Fruit fly (Drosophila melanogaster) whole organism, embryonic: ENCODE measurements around the gene CG7810.
A peak's percentile ranks its signal among the peaks of the same experiment; 100 is the strongest.

Experiments used
- Asciz ChIP-seq: fragments of 200-800 bp; sonication (Bioruptor generic); optimal IDR thresholded peaks from 2 replicates; lab custom pipeline; 2017; ENCODE audit warnings: missing biosample characterization, mild to moderate bottlenecking, missing genetic modification characterization, missing genetic modification reagents
- Atf6 ChIP-seq: fragments of 200-800 bp; sonication (Bioruptor generic); IDR thresholded peaks from 2 replicates; pipeline ENCODE4 v1.3.6; 2022; ENCODE audit warnings: missing biosample characterization, missing genetic modification characterization
- Bgb ChIP-seq: fragments of 200-800 bp; sonication (Bioruptor generic); IDR thresholded peaks from 2 replicates; pipeline ENCODE4 v1.3.6; 2022; ENCODE audit warnings: missing biosample characterization, missing genetic modification characterization; ENCODE audit not compliant: partially characterized antibody
- Bteb2 ChIP-seq: fragments of 200-800 bp; sonication (Bioruptor generic); optimal IDR thresholded peaks from 2 replicates; lab custom pipeline; 2016; ENCODE audit warnings: missing biosample characterization, missing genetic modification characterization
- CG10209 ChIP-seq: fragments of 200-800 bp; sonication (Bioruptor generic); optimal IDR thresholded peaks from 3 replicates; lab custom pipeline; 2017; ENCODE audit warnings: missing biosample characterization, mild to moderate bottlenecking, missing genetic modification characterization, missing genetic modification reagents
- CG10543 ChIP-seq: fragments of 200-800 bp; sonication (Bioruptor generic); optimal IDR thresholded peaks from 3 replicates; lab custom pipeline; 2017; ENCODE audit warnings: missing biosample characterization, mild to moderate bottlenecking, missing genetic modification characterization, moderate library complexity
- CG10979 ChIP-seq: fragments of 200-800 bp; sonication (Bioruptor generic); optimal IDR thresholded peaks from 2 replicates; lab custom pipeline; 2018; ENCODE audit warnings: missing biosample characterization, mild to moderate bottlenecking, missing genetic modification characterization, moderate library complexity
- CG11398 ChIP-seq: fragments of 200-800 bp; sonication (Bioruptor generic); optimal IDR thresholded peaks from 2 replicates; lab custom pipeline; 2016; ENCODE audit warnings: missing biosample characterization, missing genetic modification characterization
- CG15514 ChIP-seq: fragments of 200-800 bp; sonication (Bioruptor generic); optimal IDR thresholded peaks from 3 replicates; lab custom pipeline; 2017; ENCODE audit warnings: missing biosample characterization, missing genetic modification characterization, mild to moderate bottlenecking, moderate library complexity, missing genetic modification reagents
- CG15601 ChIP-seq: fragments of 200-800 bp; sonication (Bioruptor generic); optimal IDR thresholded peaks from 3 replicates; lab custom pipeline; 2019; ENCODE audit warnings: missing biosample characterization, mild to moderate bottlenecking, missing genetic modification characterization, moderate library complexity
- CG17612 ChIP-seq: fragments of 200-800 bp; sonication (Bioruptor generic); IDR thresholded peaks from 2 replicates; pipeline ENCODE4 v1.3.6; 2022; ENCODE audit warnings: missing biosample characterization, missing genetic modification characterization
- CG18476 ChIP-seq: fragments of 200-800 bp; sonication (Bioruptor generic); optimal IDR thresholded peaks from 2 replicates; lab custom pipeline; 2016; ENCODE audit warnings: missing biosample characterization, mild to moderate bottlenecking, missing genetic modification characterization
- CG3407 ChIP-seq: fragments of 200-800 bp; sonication (Bioruptor generic); optimal IDR thresholded peaks from 2 replicates; lab custom pipeline; 2018; ENCODE audit warnings: missing biosample characterization, mild to moderate bottlenecking, missing genetic modification characterization
- CG34422 ChIP-seq: fragments of 200-800 bp; sonication (Bioruptor generic); IDR thresholded peaks from 3 replicates; pipeline ENCODE4 v1.3.6; 2022; ENCODE audit warnings: missing biosample characterization, missing genetic modification characterization
- CG4328 ChIP-seq: fragments of 200-800 bp; sonication (Bioruptor generic); optimal IDR thresholded peaks from 3 replicates; lab custom pipeline; 2017; ENCODE audit warnings: missing biosample characterization, missing genetic modification reagents, missing genetic modification characterization
- CG6254 ChIP-seq: fragments of 200-800 bp; sonication (Bioruptor generic); optimal IDR thresholded peaks from 3 replicates; lab custom pipeline; 2017; ENCODE audit warnings: mild to moderate bottlenecking, missing biosample characterization, missing genetic modification reagents, missing genetic modification characterization
- CG7372 ChIP-seq: fragments of 200-800 bp; sonication (Bioruptor generic); IDR thresholded peaks from 2 replicates; pipeline ENCODE4 v1.3.6; 2022; ENCODE audit warnings: missing biosample characterization, missing genetic modification characterization
- CG7928 ChIP-seq: fragments of 200-800 bp; sonication (Bioruptor generic); optimal IDR thresholded peaks from 2 replicates; lab custom pipeline; 2017; ENCODE audit warnings: missing biosample characterization, mild to moderate bottlenecking, missing genetic modification characterization
- CG8388 ChIP-seq: fragments of 200-800 bp; sonication (Bioruptor generic); optimal IDR thresholded peaks from 2 replicates; lab custom pipeline; 2019; ENCODE audit warnings: missing biosample characterization, mild to moderate bottlenecking, missing genetic modification characterization, moderate library complexity
- CG9797 ChIP-seq: fragments of 200-800 bp; sonication (Bioruptor generic); optimal IDR thresholded peaks from 3 replicates; lab custom pipeline; 2018; ENCODE audit warnings: missing biosample characterization, mild to moderate bottlenecking, missing genetic modification characterization
- Camta ChIP-seq: fragments of 200-800 bp; sonication (Bioruptor generic); optimal IDR thresholded peaks from 2 replicates; lab custom pipeline; 2016; ENCODE audit warnings: missing biosample characterization, missing genetic modification characterization
- CrebB ChIP-seq: fragments of 200-800 bp; sonication (Bioruptor generic); optimal IDR thresholded peaks from 3 replicates; lab custom pipeline; 2018; ENCODE audit warnings: missing biosample characterization, mild to moderate bottlenecking, missing genetic modification characterization
- D ChIP-seq, 2 experiments: fragments of 200-800 bp in 1 of 2; fragments of >200 bp in 1 of 2; sonication (Bioruptor generic) in 1 of 2; optimal IDR thresholded peaks; 2 replicates in 1 of 2; 3 replicates in 1 of 2; lab custom pipeline; 2017; ENCODE audit warnings: mild to moderate bottlenecking in 1 of 2, missing biosample characterization in 1 of 2, missing genetic modification characterization in 1 of 2, missing genetic modification reagents in 1 of 2
- Ets65A ChIP-seq: fragments of 200-800 bp; sonication (Bioruptor generic); peaks from one replicate; lab custom pipeline; 2016; ENCODE audit warnings: missing biosample characterization, missing genetic modification characterization
- Hand ChIP-seq: fragments of 200-800 bp; sonication (Bioruptor generic); optimal IDR thresholded peaks from 2 replicates; lab custom pipeline; 2017; ENCODE audit warnings: mild to moderate bottlenecking, missing biosample characterization, missing genetic modification reagents, missing genetic modification characterization
- HmgZ ChIP-seq: fragments of 200-800 bp; sonication (Bioruptor generic); optimal IDR thresholded peaks from 2 replicates; lab custom pipeline; 2018; ENCODE audit warnings: missing biosample characterization, mild to moderate bottlenecking, missing genetic modification characterization
- Hsf ChIP-seq: fragments of 200-800 bp; sonication (Bioruptor generic); optimal IDR thresholded peaks from 3 replicates; lab custom pipeline; 2016; ENCODE audit warnings: missing biosample characterization, missing genetic modification characterization
- Meics ChIP-seq: fragments of 200-800 bp; sonication (Bioruptor generic); optimal IDR thresholded peaks from 2 replicates; lab custom pipeline; 2017; ENCODE audit warnings: missing biosample characterization, mild to moderate bottlenecking, missing genetic modification characterization
- NC2α ChIP-seq: fragments of 200-800 bp; sonication (Bioruptor generic); optimal IDR thresholded peaks from 2 replicates; lab custom pipeline; 2016; ENCODE audit warnings: missing biosample characterization, missing genetic modification characterization
- PHDP ChIP-seq: fragments of 200-800 bp; sonication (Bioruptor generic); optimal IDR thresholded peaks from 3 replicates; lab custom pipeline; 2018; ENCODE audit warnings: missing biosample characterization, mild to moderate bottlenecking, missing genetic modification characterization, moderate library complexity
- Side ChIP-seq: fragments of 200-800 bp; sonication (Bioruptor generic); optimal IDR thresholded peaks from 2 replicates; lab custom pipeline; 2016; ENCODE audit warnings: missing biosample characterization, missing genetic modification characterization
- Ssrp ChIP-seq: fragments of 200-800 bp; sonication (Bioruptor generic); optimal IDR thresholded peaks from 2 replicates; lab custom pipeline; 2018; ENCODE audit warnings: missing biosample characterization, mild to moderate bottlenecking, missing genetic modification characterization, moderate library complexity
- Xrp1 ChIP-seq: fragments of 200-800 bp; sonication (Bioruptor generic); IDR thresholded peaks from 2 replicates; pipeline ENCODE4 v1.3.6; 2022; ENCODE audit warnings: missing biosample characterization, missing genetic modification characterization
- amos ChIP-seq: fragments of 200-800 bp; sonication (Bioruptor generic); IDR thresholded peaks from 2 replicates; pipeline ENCODE4 v1.3.6; 2022; ENCODE audit warnings: missing biosample characterization, missing genetic modification characterization; ENCODE audit not compliant: partially characterized antibody
- cato ChIP-seq: fragments of 200-800 bp; sonication (Bioruptor generic); optimal IDR thresholded peaks from 2 replicates; lab custom pipeline; 2016; ENCODE audit warnings: missing biosample characterization, missing genetic modification characterization, borderline replicate concordance
- caup ChIP-seq: fragments of 200-800 bp; sonication (Bioruptor generic); optimal IDR thresholded peaks from 3 replicates; lab custom pipeline; 2017; ENCODE audit warnings: missing biosample characterization, mild to moderate bottlenecking, missing genetic modification characterization, moderate library complexity; ENCODE audit not compliant: severe bottlenecking
- croc ChIP-seq: fragments of 200-800 bp; sonication (Bioruptor generic); conservative IDR thresholded peaks from 3 replicates; pipeline ENCODE4 v1.3.6; 2022; ENCODE audit warnings: missing biosample characterization, missing genetic modification characterization
- crol ChIP-seq: fragments of 200-800 bp; sonication (Bioruptor generic); IDR thresholded peaks from 2 replicates; pipeline ENCODE4 v1.3.6; 2022; ENCODE audit warnings: missing biosample characterization, missing genetic modification characterization
- emc ChIP-seq: fragments of 200-800 bp; sonication (Bioruptor generic); optimal IDR thresholded peaks from 2 replicates; lab custom pipeline; 2016; ENCODE audit warnings: missing biosample characterization, missing genetic modification characterization
- fru ChIP-seq: fragments of >200 bp; optimal IDR thresholded peaks from 2 replicates; lab custom pipeline; 2017
- fu2 ChIP-seq: fragments of 200-800 bp; sonication (Bioruptor generic); optimal IDR thresholded peaks from 2 replicates; lab custom pipeline; 2016; ENCODE audit warnings: missing biosample characterization, missing genetic modification characterization
- gce ChIP-seq: fragments of 200-800 bp; sonication (Bioruptor generic); IDR thresholded peaks from 3 replicates; pipeline ENCODE4 v1.3.6; 2022; ENCODE audit warnings: missing biosample characterization, missing genetic modification characterization
- nmo ChIP-seq: fragments of 200-800 bp; sonication (Bioruptor generic); optimal IDR thresholded peaks from 2 replicates; lab custom pipeline; 2018; ENCODE audit warnings: missing biosample characterization, mild to moderate bottlenecking, missing genetic modification characterization, moderate library complexity
- p53 ChIP-seq: fragments of 200-800 bp; sonication (Bioruptor generic); optimal IDR thresholded peaks from 2 replicates; lab custom pipeline; 2016; ENCODE audit warnings: missing biosample characterization, missing genetic modification characterization
- run ChIP-seq: fragments of 200-800 bp; sonication (Bioruptor generic); optimal IDR thresholded peaks from 3 replicates; lab custom pipeline; 2018; ENCODE audit warnings: missing biosample characterization, mild to moderate bottlenecking, missing genetic modification characterization
- sens ChIP-seq: fragments of 200-800 bp; sonication (Bioruptor generic); peaks from one replicate; lab custom pipeline; 2016; ENCODE audit warnings: missing biosample characterization, missing genetic modification characterization
- sob ChIP-seq: fragments of 200-800 bp; sonication (Bioruptor generic); IDR thresholded peaks from 2 replicates; pipeline ENCODE4 v1.3.6; 2022; ENCODE audit warnings: missing biosample characterization, missing genetic modification characterization
- trem ChIP-seq: fragments of 200-800 bp; optimal IDR thresholded peaks from 3 replicates; lab custom pipeline; 2019; ENCODE audit warnings: missing biosample characterization, mild to moderate bottlenecking, missing genetic modification characterization, moderate library complexity
- unc-4 ChIP-seq: fragments of 200-800 bp; sonication (Bioruptor generic); IDR thresholded peaks from 2 replicates; pipeline ENCODE4 v1.3.6; 2022; ENCODE audit warnings: missing biosample characterization, missing genetic modification characterization; ENCODE audit not compliant: partially characterized antibody
- zen2 ChIP-seq: fragments of 200-800 bp; sonication (Bioruptor generic); IDR thresholded peaks from 3 replicates; pipeline ENCODE4 v1.3.6; 2022; ENCODE audit warnings: missing biosample characterization, missing genetic modification characterization; ENCODE audit not compliant: partially characterized antibody

CG7810 gene

dm6 chr2L:8350560-8351171, 39.7 kb upstream of the CG7810 start (continued):
- TF ChIP-seq CrebB (tag; lab: Kevin White, UChicago), result peak; percentile 71
- TF ChIP-seq CG17612 (GFP tag; lab: Robert Waterston, UW), result no peak
- TF ChIP-seq Ets65A (GFP tag; lab: Kevin White, UChicago), result no peak
- TF ChIP-seq Atf6 (GFP tag; lab: Robert Waterston, UW), result peak; percentile 76
- peak; percentile 55; the same call in 1 of the 2 replicates for TF ChIP-seq sob
- TF ChIP-seq gce (GFP tag; lab: Robert Waterston, UW), result no peak; the same call in 2 of the 3 replicates
- TF ChIP-seq HmgZ (tag; lab: Kevin White, UChicago), result peak; percentile 65
- TF ChIP-seq p53 (GFP tag; lab: Kevin White, UChicago), result no peak
- no peak for TF ChIP-seq zen2 (GFP tag; lab: Robert Waterston, UW)
- no peak for TF ChIP-seq Bgb
- no peak for TF ChIP-seq NC2α (GFP tag; lab: Kevin White, UChicago)
- TF ChIP-seq CG10543 (GFP tag; lab: Kevin White, UChicago), result peak; percentile 51
- no peak for TF ChIP-seq nmo (GFP tag; lab: Kevin White, UChicago)
- TF ChIP-seq Asciz (GFP tag; lab: Kevin White, UChicago), result peak; percentile 39
- peak; percentile 58 for TF ChIP-seq Meics
- no peak for TF ChIP-seq Hsf (GFP tag; lab: Kevin White, UChicago)
- TF ChIP-seq Bteb2 (GFP tag; lab: Kevin White, UChicago), result peak; percentile 30
- TF ChIP-seq D (optimal IDR thresholded peaks at IDR 0.05; lab: Kevin White, UChicago), result no peak
- TF ChIP-seq D (GFP tag; optimal IDR thresholded peaks at IDR 0.05; lab: Kevin White, UChicago), result no peak
- no peak for TF ChIP-seq CG7928 (GFP tag; lab: Kevin White, UChicago)
- no peak for TF ChIP-seq CG11398 (GFP tag; lab: Kevin White, UChicago)
- TF ChIP-seq CG4328, result no peak
- no peak for TF ChIP-seq Camta
- peak; percentile 69 for TF ChIP-seq PHDP (tag; lab: Kevin White, UChicago)
- peak; percentile 55 for TF ChIP-seq sens (GFP tag; lab: Kevin White, UChicago)
- no peak for TF ChIP-seq CG15601 (tag; lab: Kevin White, UChicago)
- TF ChIP-seq CG7372 (GFP tag; lab: Robert Waterston, UW), result peak; percentile 68
- no peak for TF ChIP-seq amos (GFP tag; lab: Robert Waterston, UW)
- no peak for TF ChIP-seq croc (GFP tag; lab: Robert Waterston, UW)
- TF ChIP-seq trem (tag; lab: Kevin White, UChicago), result no peak
- no peak for TF ChIP-seq CG9797 (GFP tag; lab: Kevin White, UChicago)
- TF ChIP-seq fru (lab: Kevin White, UChicago), result no peak
- TF ChIP-seq fu2 (GFP tag; lab: Kevin White, UChicago), result no peak
- no peak for TF ChIP-seq run
- TF ChIP-seq CG10209 (GFP tag; lab: Kevin White, UChicago), result peak; percentile 31
- TF ChIP-seq Ssrp (tag; lab: Kevin White, UChicago), result no peak
- peak; percentile 62 for TF ChIP-seq CG15514
- TF ChIP-seq CG18476 (GFP tag; lab: Kevin White, UChicago), result no peak
- no peak for TF ChIP-seq Xrp1 (GFP tag; lab: Robert Waterston, UW)
- TF ChIP-seq caup (GFP tag; lab: Kevin White, UChicago), result peak; percentile 54
- TF ChIP-seq Hand, result peak; percentile 52
- TF ChIP-seq CG8388 (GFP tag; lab: Kevin White, UChicago), result peak; percentile 8
- TF ChIP-seq unc-4 (GFP tag; lab: Robert Waterston, UW), result no peak
- TF ChIP-seq emc, result no peak
- TF ChIP-seq Side (GFP tag; lab: Kevin White, UChicago), result peak; percentile 16
- TF ChIP-seq CG6254 (GFP tag; lab: Kevin White, UChicago), result no peak
- no peak for TF ChIP-seq CG34422
- TF ChIP-seq cato (GFP tag; lab: Kevin White, UChicago), result no peak
- TF ChIP-seq CG3407 (GFP tag; lab: Kevin White, UChicago), result peak; percentile 32
- no peak for TF ChIP-seq CG10979 (tag; lab: Kevin White, UChicago)
- no peak for TF ChIP-seq crol
